Worm (Caenorhabditis elegans): ENCODE data around the gene prp-9.
A peak's percentile ranks its signal among the peaks of the same experiment; 100 is the strongest.

Gene prp-9

ce11 chrII:8525133-8525736 is at the start of gene prp-9, which contains the start of gene mrps-18B:
Gene prp-9 (minus strand): TSS chrII:8525396.
Gene mrps-18B (plus strand): TSS chrII:8525681.
- TF ChIP-seq cog-1 (tag; optimal IDR thresholded peaks at IDR 0.05) (no peak), ztf-23 (GFP tag; IDR thresholded peaks at IDR 0.05) (no peak), med-1 (GFP tag; optimal IDR thresholded peaks at IDR 0.05; ENCODE audit: insufficient read depth) (no peak), T22C8.4 (GFP tag; IDR thresholded peaks at IDR 0.05) (no peak)

ce11 chrII:8573044-8573443 is 47.8 kb upstream of the prp-9 start, which contains the start of gene F54C9.7:
Gene F54C9.7 (plus strand): TSS chrII:8573344.
- no peak for TF ChIP-seq ztf-23 (GFP tag; IDR thresholded peaks at IDR 0.05)
- no peak for TF ChIP-seq med-1 (GFP tag; optimal IDR thresholded peaks at IDR 0.05; ENCODE audit: insufficient read depth)
- no peak for TF ChIP-seq cog-1 (tag; optimal IDR thresholded peaks at IDR 0.05)
- no peak for TF ChIP-seq T22C8.4 (GFP tag; IDR thresholded peaks at IDR 0.05)
- TF ChIP-seq klf-2 (GFP tag; conservative IDR thresholded peaks at IDR 0.05), result no peak
- no peak for TF ChIP-seq tab-1 (GFP tag; IDR thresholded peaks at IDR 0.05)
- TF ChIP-seq ztf-29 (GFP tag; IDR thresholded peaks at IDR 0.05), result no peak
- no peak for TF ChIP-seq flt-1 (GFP tag; IDR thresholded peaks at IDR 0.05)
- TF ChIP-seq ref-1 (GFP tag; conservative IDR thresholded peaks at IDR 0.05), result no peak

- TF ChIP-seq med-1 (GFP tag; optimal IDR thresholded peaks at IDR 0.05; ENCODE audit: insufficient read depth), result no peak
Measured at ce11 chrII:8570977-8571376, 45.8 kb upstream of the prp-9 start, which contains the start of gene bcs-1. Gene bcs-1 (plus strand): TSS chrII:8571085.

- no peak for TF ChIP-seq ztf-29 (GFP tag; IDR thresholded peaks at IDR 0.05)
- TF ChIP-seq cog-1 (tag; optimal IDR thresholded peaks at IDR 0.05), result peak; percentile 64
- no peak for TF ChIP-seq T22C8.4 (GFP tag; IDR thresholded peaks at IDR 0.05)
- TF ChIP-seq klf-2 (GFP tag; conservative IDR thresholded peaks at IDR 0.05), result 0 out of 2 replicates have a peak, but pooled peaks have one; percentile 9
- peak; percentile 80 for TF ChIP-seq ztf-23 (GFP tag; IDR thresholded peaks at IDR 0.05)
- TF ChIP-seq ref-1 (GFP tag; conservative IDR thresholded peaks at IDR 0.05), result no peak
- TF ChIP-seq flt-1 (GFP tag; IDR thresholded peaks at IDR 0.05), result peak; percentile 78
Measured at ce11 chrII:8569038-8569977, 44.1 kb upstream of the prp-9 start, which contains the start of the genes col-38 and rpl-5. Gene col-38 (minus strand): TSS chrII:8569088. Gene rpl-5 (plus strand): TSS chrII:8569927.

ce11 chrII:8568234-8568969 is 43.2 kb upstream of the prp-9 start:
- TF ChIP-seq cog-1 (tag; optimal IDR thresholded peaks at IDR 0.05) (no peak), T22C8.4 (GFP tag; IDR thresholded peaks at IDR 0.05) (no peak), med-1 (GFP tag; optimal IDR thresholded peaks at IDR 0.05; ENCODE audit: insufficient read depth) (no peak), ztf-23 (GFP tag; IDR thresholded peaks at IDR 0.05) (no peak), ztf-29 (GFP tag; IDR thresholded peaks at IDR 0.05) (no peak), tab-1 (GFP tag; IDR thresholded peaks at IDR 0.05) (no peak), klf-2 (GFP tag; conservative IDR thresholded peaks at IDR 0.05) (no peak), flt-1 (GFP tag; IDR thresholded peaks at IDR 0.05) (no peak), ref-1 (GFP tag; conservative IDR thresholded peaks at IDR 0.05) (no peak)

ce11 chrII:8566806-8567266 is 41.6 kb upstream of the prp-9 start, which contains the start of gene F54C9.3:
Gene F54C9.3 (minus strand): TSS chrII:8566856.
- TF ChIP-seq klf-2 (GFP tag; conservative IDR thresholded peaks at IDR 0.05) (no peak), ztf-29 (GFP tag; IDR thresholded peaks at IDR 0.05) (no peak), med-1 (GFP tag; optimal IDR thresholded peaks at IDR 0.05; ENCODE audit: insufficient read depth) (no peak), cog-1 (tag; optimal IDR thresholded peaks at IDR 0.05) (no peak), ztf-23 (GFP tag; IDR thresholded peaks at IDR 0.05) (no peak), tab-1 (GFP tag; IDR thresholded peaks at IDR 0.05) (no peak), T22C8.4 (GFP tag; IDR thresholded peaks at IDR 0.05) (no peak), flt-1 (GFP tag; IDR thresholded peaks at IDR 0.05) (no peak), ref-1 (GFP tag; conservative IDR thresholded peaks at IDR 0.05) (no peak)

- TF ChIP-seq med-1 (GFP tag; optimal IDR thresholded peaks at IDR 0.05; ENCODE audit: insufficient read depth) (no peak), ztf-29 (GFP tag; IDR thresholded peaks at IDR 0.05) (no peak), ref-1 (GFP tag; conservative IDR thresholded peaks at IDR 0.05) (no peak), tab-1 (GFP tag; IDR thresholded peaks at IDR 0.05) (no peak), klf-2 (GFP tag; conservative IDR thresholded peaks at IDR 0.05) (no peak), T22C8.4 (GFP tag; IDR thresholded peaks at IDR 0.05) (no peak), cog-1 (tag; optimal IDR thresholded peaks at IDR 0.05) (no peak), flt-1 (GFP tag; IDR thresholded peaks at IDR 0.05) (no peak), ztf-23 (GFP tag; IDR thresholded peaks at IDR 0.05) (no peak)
Measured at ce11 chrII:8566039-8566438, 40.8 kb upstream of the prp-9 start, which contains the start of gene stc-1. Gene stc-1 (minus strand): TSS chrII:8566139.

ce11 chrII:8562002-8562401 is 36.8 kb upstream of the prp-9 start, which contains the start of gene F54C9.14:
Gene F54C9.14 (plus strand): TSS chrII:8562302.
- TF ChIP-seq flt-1 (GFP tag; IDR thresholded peaks at IDR 0.05) (no peak), tab-1 (GFP tag; IDR thresholded peaks at IDR 0.05) (no peak), med-1 (GFP tag; optimal IDR thresholded peaks at IDR 0.05; ENCODE audit: insufficient read depth) (no peak), ztf-29 (GFP tag; IDR thresholded peaks at IDR 0.05) (no peak), T22C8.4 (GFP tag; IDR thresholded peaks at IDR 0.05) (no peak)

- TF ChIP-seq tab-1 (GFP tag; IDR thresholded peaks at IDR 0.05) (peak; percentile 24; the same call in 1 of the 2 replicates), cog-1 (tag; optimal IDR thresholded peaks at IDR 0.05) (peak; percentile 97), ztf-29 (GFP tag; IDR thresholded peaks at IDR 0.05) (peak; percentile 16; the same call in 1 of the 2 replicates), T22C8.4 (GFP tag; IDR thresholded peaks at IDR 0.05) (peak; percentile 52), flt-1 (GFP tag; IDR thresholded peaks at IDR 0.05) (peak; percentile 89), ztf-23 (GFP tag; IDR thresholded peaks at IDR 0.05) (peak; percentile 92), klf-2 (GFP tag; conservative IDR thresholded peaks at IDR 0.05) (0 out of 2 replicates have a peak, but pooled peaks have one; percentile 51), med-1 (GFP tag; optimal IDR thresholded peaks at IDR 0.05; ENCODE audit: insufficient read depth) (no peak), ref-1 (GFP tag; conservative IDR thresholded peaks at IDR 0.05) (peak; percentile 46)
Measured at ce11 chrII:8561227-8561626, 36.0 kb upstream of the prp-9 start, which contains the start of gene iff-2. Gene iff-2 (minus strand): TSS chrII:8561367.
